Worm (Caenorhabditis elegans) whole organism, L1 larva: ENCODE measurements around the gene F41C6.6.

Source experiments
- C16A3.4 ChIP-seq: fragments of 150-350 bp; optimal IDR thresholded peaks from 2 replicates; lab custom pipeline; 2014; ENCODE audit warnings: missing biosample characterization, missing genetic modification characterization
- C34B4.2 ChIP-seq: sonication (generic microtip); optimal IDR thresholded peaks from 2 replicates; lab custom pipeline; 2017; ENCODE audit warnings: mild to moderate bottlenecking, missing genetic modification characterization, missing compliant biosample characterization
- F16B12.6 ChIP-seq: fragments of 150-350 bp; optimal IDR thresholded peaks from 2 replicates; lab custom pipeline; 2014; ENCODE audit warnings: missing biosample characterization, missing genetic modification characterization
- Y116A8C.19 ChIP-seq: sonication (generic microtip); optimal IDR thresholded peaks from 2 replicates; lab custom pipeline; 2016; ENCODE audit warnings: missing compliant biosample characterization, missing genetic modification characterization, borderline replicate concordance
- aha-1 ChIP-seq: fragments of 150-350 bp; optimal IDR thresholded peaks from 2 replicates; lab custom pipeline; 2014; ENCODE audit warnings: missing biosample characterization, missing genetic modification characterization
- ceh-63 ChIP-seq: fragments of 200-800 bp; sonication (Bioruptor generic); optimal IDR thresholded peaks from 2 replicates; lab custom pipeline; 2018; ENCODE audit warnings: mild to moderate bottlenecking, missing genetic modification characterization, missing compliant biosample characterization
- ceh-82 ChIP-seq, 3 experiments: fragments of 150-350 bp in 1 of 3; sonication (generic microtip) in 2 of 3; optimal IDR thresholded peaks; 2 replicates each; lab custom pipeline; 2014 to 2017; ENCODE audit warnings: missing biosample characterization in 3 of 3, missing genetic modification characterization in 3 of 3
- ces-1 ChIP-seq: fragments of 150-350 bp; optimal IDR thresholded peaks from 2 replicates; lab custom pipeline; 2014; ENCODE audit warnings: missing biosample characterization, missing genetic modification reagents, missing genetic modification characterization
- dpl-1 ChIP-seq, 3 experiments: fragments of 150-350 bp in 2 of 3; sonication (generic microtip) in 1 of 3; optimal IDR thresholded peaks; 2 replicates each; lab custom pipeline; 2014 to 2017; ENCODE audit warnings: missing biosample characterization in 3 of 3, missing genetic modification characterization in 3 of 3, missing genetic modification reagents in 3 of 3
- egl-27 ChIP-seq, 2 experiments: fragments of 150-350 bp in 1 of 2; sonication (generic microtip); optimal IDR thresholded peaks; 3 replicates each; lab custom pipeline; 2017 to 2018; ENCODE audit warnings: missing biosample characterization in 2 of 2, missing genetic modification characterization in 2 of 2, missing genetic modification reagents in 2 of 2
- elt-2 ChIP-seq: sonication (generic microtip); optimal IDR thresholded peaks from 2 replicates; lab custom pipeline; 2016; ENCODE audit warnings: missing genetic modification characterization, mild to moderate bottlenecking, inconsistent platforms, missing compliant biosample characterization, missing genetic modification reagents
- elt-3 ChIP-seq, 6 experiments: fragments of 150-350 bp in 1 of 6; sonication (generic microtip); optimal IDR thresholded peaks; 2 replicates each; lab custom pipeline; 2017 to 2018; ENCODE audit warnings: missing biosample characterization in 6 of 6, missing genetic modification characterization in 6 of 6, inconsistent platforms in 1 of 6
- ets-5 ChIP-seq: fragments of 200-800 bp; sonication (Bioruptor generic); IDR thresholded peaks from 2 replicates; pipeline ENCODE4 v1.3.6; 2022; ENCODE audit warnings: missing genetic modification characterization, missing compliant biosample characterization
- fkh-10 ChIP-seq: sonication (generic microtip); optimal IDR thresholded peaks from 2 replicates; lab custom pipeline; 2017; ENCODE audit warnings: missing biosample characterization, missing genetic modification reagents, missing genetic modification characterization
- fkh-4 ChIP-seq: sonication (generic microtip); optimal IDR thresholded peaks from 2 replicates; lab custom pipeline; 2016; ENCODE audit warnings: missing compliant biosample characterization, missing genetic modification characterization, borderline replicate concordance
- grh-1 ChIP-seq: fragments of 200-800 bp; sonication (Bioruptor generic); IDR thresholded peaks from 2 replicates; pipeline ENCODE4 v1.3.6; 2022; ENCODE audit warnings: missing genetic modification reagents, missing genetic modification characterization, missing compliant biosample characterization
- hlh-17 ChIP-seq: fragments of 200-800 bp; sonication (Bioruptor generic); optimal IDR thresholded peaks from 2 replicates; lab custom pipeline; 2018; ENCODE audit warnings: missing genetic modification characterization, mild to moderate bottlenecking, missing compliant biosample characterization, moderate library complexity, borderline replicate concordance
- jun-1 ChIP-seq: fragments of 150-350 bp; optimal IDR thresholded peaks from 2 replicates; lab custom pipeline; 2014; ENCODE audit warnings: missing biosample characterization, missing genetic modification reagents, missing genetic modification characterization
- lin-14 ChIP-seq: fragments of 200-800 bp; sonication (Bioruptor generic); optimal IDR thresholded peaks from 2 replicates; lab custom pipeline; 2018; ENCODE audit warnings: mild to moderate bottlenecking, missing genetic modification characterization, moderate library complexity, missing compliant biosample characterization
- lin-15B ChIP-seq: fragments of 150-350 bp; sonication (generic microtip); optimal IDR thresholded peaks from 3 replicates; lab custom pipeline; 2014; ENCODE audit warnings: missing biosample characterization, missing genetic modification characterization
- lin-35 ChIP-seq, 2 experiments: fragments of 150-350 bp; optimal IDR thresholded peaks; 2 replicates each; lab custom pipeline; 2014; ENCODE audit warnings: missing biosample characterization in 2 of 2, missing genetic modification characterization in 2 of 2, missing genetic modification reagents in 2 of 2
- mdl-1 ChIP-seq, 2 experiments: fragments of 150-350 bp; optimal IDR thresholded peaks; 2 replicates each; lab custom pipeline; 2014 to 2017; ENCODE audit warnings: missing biosample characterization in 2 of 2, missing genetic modification characterization in 2 of 2, inconsistent platforms in 1 of 2
- mep-1 ChIP-seq: fragments of 150-350 bp; optimal IDR thresholded peaks from 2 replicates; lab custom pipeline; 2014; ENCODE audit warnings: missing biosample characterization, missing genetic modification characterization
- nhr-20 ChIP-seq: sonication (generic microtip); optimal IDR thresholded peaks from 2 replicates; lab custom pipeline; 2016; ENCODE audit warnings: mild to moderate bottlenecking, missing genetic modification characterization, missing compliant biosample characterization
- nhr-237 ChIP-seq: fragments of 150-350 bp; optimal IDR thresholded peaks from 2 replicates; lab custom pipeline; 2014; ENCODE audit warnings: missing biosample characterization, missing genetic modification characterization
- nhr-28 ChIP-seq: fragments of 150-350 bp; optimal IDR thresholded peaks from 2 replicates; lab custom pipeline; 2014; ENCODE audit warnings: missing biosample characterization, missing genetic modification characterization
- nhr-47 ChIP-seq: sonication (generic microtip); optimal IDR thresholded peaks from 2 replicates; lab custom pipeline; 2016; ENCODE audit warnings: mild to moderate bottlenecking, missing genetic modification characterization, moderate library complexity, missing compliant biosample characterization
- nhr-85 ChIP-seq: sonication (generic microtip); peaks from one replicate; lab custom pipeline; 2016; ENCODE audit warnings: missing genetic modification characterization, inconsistent platforms, missing compliant biosample characterization
- skn-1 ChIP-seq: fragments of 150-350 bp; optimal IDR thresholded peaks from 2 replicates; lab custom pipeline; 2014; ENCODE audit warnings: missing biosample characterization, missing genetic modification characterization
- sup-37 ChIP-seq: fragments of 200-800 bp; sonication (Bioruptor generic); optimal IDR thresholded peaks from 2 replicates; lab custom pipeline; 2018; ENCODE audit warnings: mild to moderate bottlenecking, missing genetic modification characterization, missing compliant biosample characterization
- unc-86 ChIP-seq: sonication (generic microtip); optimal IDR thresholded peaks from 2 replicates; lab custom pipeline; 2016; ENCODE audit warnings: missing genetic modification characterization, missing compliant biosample characterization
- unc-98 ChIP-seq: fragments of 200-800 bp; sonication (Bioruptor generic); IDR thresholded peaks from 2 replicates; pipeline ENCODE4 v1.3.6; 2022; ENCODE audit warnings: missing genetic modification characterization, missing compliant biosample characterization
- xbp-1 ChIP-seq: sonication (generic microtip); optimal IDR thresholded peaks from 2 replicates; lab custom pipeline; 2016; ENCODE audit warnings: missing genetic modification characterization, missing compliant biosample characterization
- ztf-4 ChIP-seq: fragments of 150-350 bp; optimal IDR thresholded peaks from 2 replicates; lab custom pipeline; 2014; ENCODE audit warnings: missing biosample characterization, missing genetic modification characterization

Gene F41C6.6

ce11 chrX:6893074-6893473 is 11.4 kb upstream of the F41C6.6 start:
- no peak for TF ChIP-seq unc-86
- TF ChIP-seq fkh-10 (GFP tag; lab: Kevin White, UChicago) = peak; percentile 5
- TF ChIP-seq aha-1 (tag; lab: Kevin White, UChicago) = no peak
- TF ChIP-seq lin-14 (GFP tag; lab: Kevin White, UChicago) = peak; percentile 55

ce11 chrX:6889374-6889773 is 7.7 kb upstream of the F41C6.6 start, which contains the start of gene unc-6:
Gene unc-6 (plus strand): TSS chrX:6889674.
- TF ChIP-seq ceh-82 (tag; optimal IDR thresholded peaks at IDR 0.05; lab: Kevin White, UChicago) (no peak), grh-1 (no peak), mdl-1 (tag; optimal IDR thresholded peaks at IDR 0.05; lab: Kevin White, UChicago) (no peak), nhr-28 (tag; lab: Kevin White, UChicago) (no peak), ces-1 (GFP tag; lab: Kevin White, UChicago) (no peak), F16B12.6 (tag; lab: Kevin White, UChicago) (no peak), unc-98 (GFP tag; lab: Robert Waterston, UW) (no peak), dpl-1 (GFP tag; optimal IDR thresholded peaks at IDR 0.05; lab: Kevin White, UChicago) (no peak), egl-27 (tag; optimal IDR thresholded peaks at IDR 0.05; lab: Kevin White, UChicago) (no peak)
- TF ChIP-seq, all 84 proteins: peak for 0

DNA sequence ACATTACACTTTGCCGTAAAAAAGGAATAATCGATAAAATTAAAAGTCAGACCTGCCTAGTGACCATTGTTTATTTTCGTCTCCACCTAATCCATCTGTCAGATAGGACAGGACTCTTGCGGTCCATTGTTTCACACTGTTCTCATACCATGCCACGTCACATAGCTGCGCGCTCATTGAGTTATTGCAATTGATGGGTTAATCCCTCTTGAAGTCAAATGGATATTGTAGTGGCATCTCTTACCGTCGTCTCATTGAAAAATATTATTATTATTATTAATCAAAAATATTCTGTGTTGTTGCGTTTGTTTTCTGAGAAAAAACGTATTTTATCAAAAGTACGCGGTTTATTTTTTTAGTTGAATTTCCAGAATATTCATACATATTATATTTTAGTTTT is 6.5 kb upstream of the F41C6.6 start:
- TF ChIP-seq F16B12.6 (tag; lab: Kevin White, UChicago) (no peak), jun-1 (tag; lab: Kevin White, UChicago) (no peak), nhr-237 (tag; lab: Kevin White, UChicago) (no peak), C34B4.2 (tag; lab: Kevin White, UChicago) (no peak), lin-15B (tag; lab: Kevin White, UChicago) (no peak), elt-3 (tag; optimal IDR thresholded peaks at IDR 0.05; lab: Kevin White, UChicago) (no peak), sup-37 (no peak), ztf-4 (tag; lab: Kevin White, UChicago) (no peak), fkh-4 (no peak), fkh-10 (GFP tag; lab: Kevin White, UChicago) (no peak), ets-5 (GFP tag; lab: Robert Waterston, UW) (no peak), xbp-1 (tag; lab: Kevin White, UChicago) (no peak), nhr-20 (tag; lab: Kevin White, UChicago) (no peak), Y116A8C.19 (tag; lab: Kevin White, UChicago) (no peak), skn-1 (no peak), lin-14 (GFP tag; lab: Kevin White, UChicago) (no peak), hlh-17 (GFP tag; lab: Kevin White, UChicago) (no peak), nhr-85 (tag; lab: Kevin White, UChicago) (no peak)

ce11 chrX:6885227-6885853 is 3.6 kb upstream of the F41C6.6 start, which contains the start of gene F41C6.7:
Gene F41C6.7 (minus strand): TSS chrX:6885277.
- no peak for TF ChIP-seq ceh-63 (GFP tag; lab: Kevin White, UChicago)
- TF ChIP-seq nhr-47 (tag; lab: Kevin White, UChicago) = no peak
- no peak for TF ChIP-seq fkh-10 (GFP tag; lab: Kevin White, UChicago)
- TF ChIP-seq mep-1 = no peak
- no peak for TF ChIP-seq C16A3.4 (tag; lab: Kevin White, UChicago)
- TF ChIP-seq xbp-1 (tag; lab: Kevin White, UChicago) = no peak
- peak in 1 of 2 experiments; percentile 3 for TF ChIP-seq lin-35 (GFP tag; optimal IDR thresholded peaks at IDR 0.05; lab: Kevin White, UChicago)
- TF ChIP-seq elt-2 (tag; lab: Kevin White, UChicago) = peak; percentile 71
- TF ChIP-seq, all 84 proteins: peak for 2
